Fruit fly (Drosophila melanogaster) Kc167 (cell line): ENCODE measurements around the gene GstD6.

Experiments
- Myc ChIP-seq: fragments of >200 bp; optimal IDR thresholded peaks from 2 replicates; lab custom pipeline; 2017; ENCODE audit warnings: missing external identifiers
- ttk ChIP-seq: sonication (Bioruptor generic); optimal IDR thresholded peaks from 2 replicates; lab custom pipeline; 2017; ENCODE audit warnings: missing external identifiers

DNA sequence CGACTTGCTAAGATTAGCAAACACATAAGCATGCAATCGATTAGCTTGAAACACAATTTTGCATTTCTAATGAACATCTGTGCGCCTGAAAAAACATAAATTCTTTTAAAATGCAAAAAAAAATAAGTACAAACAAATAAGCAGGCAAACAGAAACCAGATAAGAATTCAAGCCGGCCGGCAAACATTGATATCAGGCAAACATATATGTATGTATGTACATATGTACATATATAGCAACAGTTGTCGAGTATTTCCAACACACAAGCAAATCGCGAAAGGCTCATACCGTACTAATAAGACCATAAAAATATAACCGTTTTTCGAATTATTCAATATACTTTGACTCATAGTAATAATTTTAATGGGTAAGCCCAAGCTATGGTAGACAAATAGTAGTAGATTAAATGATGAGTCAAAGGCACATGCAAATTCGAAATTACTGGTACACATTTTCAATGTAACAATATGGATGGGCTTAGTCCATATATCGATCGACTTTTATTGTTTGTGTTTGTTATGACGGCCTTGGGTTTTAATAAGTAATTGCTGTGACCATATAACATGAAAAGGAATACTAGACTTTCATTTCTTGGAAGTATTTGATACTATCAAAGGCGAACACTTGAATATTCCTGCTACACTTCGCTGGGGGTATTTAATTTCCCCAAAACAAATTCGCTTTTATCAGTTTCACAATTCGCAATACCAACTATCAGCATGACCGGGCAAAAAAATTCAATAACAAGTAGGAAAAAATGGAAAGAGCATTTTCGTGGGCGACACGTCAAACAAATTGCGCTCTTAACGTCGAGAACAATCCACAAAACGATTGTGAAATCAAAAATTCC lies 6.9 kb upstream of the GstD6 start:
- TF ChIP-seq ttk (no peak), Myc (lab: Kevin White, UChicago) (no peak)
